Fruit fly (Drosophila melanogaster) whole organism, embryonic: ENCODE results near the gene CG14423.

Experiments
- Blimp-1 ChIP-seq: fragments of 200-800 bp; sonication (Bioruptor generic); optimal IDR thresholded peaks from 3 replicates; lab custom pipeline; 2018; ENCODE audit warnings: missing biosample characterization, missing genetic modification characterization, mild to moderate bottlenecking, moderate library complexity, missing genetic modification reagents
- CG10267 ChIP-seq: fragments of 200-800 bp; sonication (Bioruptor generic); optimal IDR thresholded peaks from 2 replicates; lab custom pipeline; 2018; ENCODE audit warnings: missing biosample characterization, mild to moderate bottlenecking, missing genetic modification characterization, moderate library complexity
- CG10462 ChIP-seq: fragments of 200-800 bp; sonication (Bioruptor generic); optimal IDR thresholded peaks from 2 replicates; lab custom pipeline; 2016; ENCODE audit warnings: missing biosample characterization, missing genetic modification characterization
- CG10979 ChIP-seq: fragments of 200-800 bp; sonication (Bioruptor generic); optimal IDR thresholded peaks from 2 replicates; lab custom pipeline; 2018; ENCODE audit warnings: missing biosample characterization, mild to moderate bottlenecking, missing genetic modification characterization, moderate library complexity
- CG17186 ChIP-seq: fragments of 200-800 bp; sonication (Bioruptor generic); optimal IDR thresholded peaks from 3 replicates; lab custom pipeline; 2017; ENCODE audit warnings: missing biosample characterization, missing genetic modification reagents, missing genetic modification characterization
- CG17361 ChIP-seq: fragments of 200-800 bp; sonication (Bioruptor generic); IDR thresholded peaks from 3 replicates; pipeline ENCODE4 v1.3.6; 2022; ENCODE audit warnings: missing biosample characterization, missing genetic modification characterization
- CG17385 ChIP-seq: fragments of 200-800 bp; sonication (Bioruptor generic); optimal IDR thresholded peaks from 3 replicates; lab custom pipeline; 2018; ENCODE audit warnings: missing biosample characterization, mild to moderate bottlenecking, missing genetic modification characterization
- CG17829 ChIP-seq: fragments of 200-800 bp; optimal IDR thresholded peaks from 2 replicates; lab custom pipeline; 2019; ENCODE audit warnings: missing biosample characterization, mild to moderate bottlenecking, missing genetic modification characterization, moderate library complexity
- CG2202 ChIP-seq: fragments of 200-800 bp; sonication (Bioruptor generic); optimal IDR thresholded peaks from 2 replicates; lab custom pipeline; 2018; ENCODE audit warnings: missing biosample characterization, mild to moderate bottlenecking, missing genetic modification characterization
- CG2678 ChIP-seq: fragments of 200-800 bp; sonication (Bioruptor generic); optimal IDR thresholded peaks from 3 replicates; lab custom pipeline; 2019; ENCODE audit warnings: missing biosample characterization, mild to moderate bottlenecking, missing genetic modification characterization, moderate library complexity
- CG32767 ChIP-seq: fragments of 200-800 bp; sonication (Bioruptor generic); IDR thresholded peaks from 2 replicates; pipeline ENCODE4 v1.3.6; 2022; ENCODE audit warnings: missing biosample characterization, missing genetic modification characterization
- CG3281 ChIP-seq: fragments of 200-800 bp; sonication (Bioruptor generic); optimal IDR thresholded peaks from 3 replicates; lab custom pipeline; 2017; ENCODE audit warnings: missing biosample characterization, mild to moderate bottlenecking, missing genetic modification characterization
- CG4424 ChIP-seq: fragments of 200-800 bp; sonication (Bioruptor generic); optimal IDR thresholded peaks from 3 replicates; lab custom pipeline; 2016; ENCODE audit warnings: missing biosample characterization, missing genetic modification characterization
- CG8359 ChIP-seq: fragments of 200-800 bp; sonication (Bioruptor generic); optimal IDR thresholded peaks from 2 replicates; lab custom pipeline; 2017; ENCODE audit warnings: missing biosample characterization, mild to moderate bottlenecking, missing genetic modification characterization, borderline replicate concordance
- CG8944 ChIP-seq: fragments of 200-800 bp; sonication (Bioruptor generic); optimal IDR thresholded peaks from 3 replicates; lab custom pipeline; 2016; ENCODE audit warnings: missing biosample characterization, missing genetic modification characterization
- CG9797 ChIP-seq: fragments of 200-800 bp; sonication (Bioruptor generic); optimal IDR thresholded peaks from 3 replicates; lab custom pipeline; 2018; ENCODE audit warnings: missing biosample characterization, mild to moderate bottlenecking, missing genetic modification characterization
- Camta ChIP-seq: fragments of 200-800 bp; sonication (Bioruptor generic); optimal IDR thresholded peaks from 2 replicates; lab custom pipeline; 2016; ENCODE audit warnings: missing biosample characterization, missing genetic modification characterization
- Chrac-16 ChIP-seq: fragments of 200-800 bp; sonication (Bioruptor generic); optimal IDR thresholded peaks from 3 replicates; lab custom pipeline; 2016; ENCODE audit warnings: missing biosample characterization, missing genetic modification characterization
- D19B ChIP-seq: fragments of 200-800 bp; sonication (Bioruptor generic); optimal IDR thresholded peaks from 2 replicates; lab custom pipeline; 2017; ENCODE audit warnings: missing biosample characterization, mild to moderate bottlenecking, missing genetic modification characterization
- Drgx ChIP-seq: fragments of 200-800 bp; sonication (Bioruptor generic); IDR thresholded peaks from 2 replicates; pipeline ENCODE4 v1.3.6; 2022; ENCODE audit warnings: missing biosample characterization, missing genetic modification characterization
- E2f2 ChIP-seq: fragments of 200-800 bp; sonication (Bioruptor generic); IDR thresholded peaks from 2 replicates; pipeline ENCODE4 v1.3.6; 2022; ENCODE audit warnings: missing biosample characterization, missing genetic modification characterization
- ERR ChIP-seq: fragments of 200-800 bp; sonication (Bioruptor generic); optimal IDR thresholded peaks from 2 replicates; lab custom pipeline; 2016; ENCODE audit warnings: missing biosample characterization, missing genetic modification characterization
- Ets97D ChIP-seq: fragments of 200-800 bp; sonication (Bioruptor generic); optimal IDR thresholded peaks from 3 replicates; lab custom pipeline; 2016; ENCODE audit warnings: missing biosample characterization, missing genetic modification characterization
- HLH3B ChIP-seq: fragments of 200-800 bp; sonication (Bioruptor generic); IDR thresholded peaks from 2 replicates; pipeline ENCODE4 v1.3.6; 2022; ENCODE audit warnings: missing biosample characterization, missing genetic modification characterization
- Hr3 ChIP-seq: fragments of 200-800 bp; sonication (Bioruptor generic); optimal IDR thresholded peaks from 3 replicates; lab custom pipeline; 2016; ENCODE audit warnings: missing biosample characterization, missing genetic modification characterization
- Hr51 ChIP-seq, 2 experiments: fragments of 200-800 bp; sonication (Bioruptor generic); optimal IDR thresholded peaks; 2 replicates in 1 of 2; 3 replicates in 1 of 2; lab custom pipeline; 2016 to 2018; ENCODE audit warnings: missing biosample characterization in 2 of 2, missing genetic modification characterization in 2 of 2, mild to moderate bottlenecking in 1 of 2, moderate library complexity in 1 of 2
- Jarid2 ChIP-seq: fragments of 200-800 bp; sonication (Bioruptor generic); optimal IDR thresholded peaks from 3 replicates; lab custom pipeline; 2017; ENCODE audit warnings: mild to moderate bottlenecking, missing biosample characterization, missing genetic modification reagents, missing genetic modification characterization
- Pdp1 ChIP-seq, 2 experiments: fragments of 200-800 bp; sonication (Bioruptor generic); optimal IDR thresholded peaks; 3 replicates each; lab custom pipeline; 2016; ENCODE audit warnings: missing biosample characterization in 2 of 2, missing genetic modification characterization in 2 of 2, mild to moderate bottlenecking in 1 of 2, moderate library complexity in 1 of 2
- Trl ChIP-seq, 3 experiments: fragments of >200 bp in 2 of 3; fragments of 200-800 bp in 1 of 3; sonication (Bioruptor generic) in 1 of 3; optimal IDR thresholded peaks; 2 replicates in 1 of 3; 3 replicates in 2 of 3; lab custom pipeline; 2016 to 2017; ENCODE audit warnings: missing biosample characterization in 1 of 3, missing genetic modification characterization in 1 of 3
- ara ChIP-seq: fragments of 200-800 bp; sonication (Bioruptor generic); IDR thresholded peaks from 2 replicates; pipeline ENCODE4 v1.3.6; 2022; ENCODE audit warnings: missing biosample characterization, missing genetic modification characterization
- bsh ChIP-seq, 2 experiments: fragments of 200-800 bp; sonication (Bioruptor generic); optimal IDR thresholded peaks; 2 replicates each; lab custom pipeline; 2017 to 2018; ENCODE audit warnings: mild to moderate bottlenecking in 2 of 2, missing biosample characterization in 2 of 2, missing genetic modification characterization in 2 of 2, moderate library complexity in 1 of 2
- cg ChIP-seq: fragments of 200-800 bp; sonication (Bioruptor generic); optimal IDR thresholded peaks from 3 replicates; lab custom pipeline; 2019; ENCODE audit warnings: missing biosample characterization, mild to moderate bottlenecking, missing genetic modification characterization, moderate library complexity
- chif ChIP-seq, 2 experiments: fragments of 200-800 bp; sonication (Bioruptor generic); optimal IDR thresholded peaks; 3 replicates each; lab custom pipeline; 2016; ENCODE audit warnings: missing biosample characterization in 2 of 2, missing genetic modification characterization in 2 of 2
- dmrt11E ChIP-seq: fragments of 200-800 bp; sonication (Bioruptor generic); optimal IDR thresholded peaks from 3 replicates; lab custom pipeline; 2018; ENCODE audit warnings: missing biosample characterization, mild to moderate bottlenecking, missing genetic modification characterization, moderate library complexity
- fd102C ChIP-seq: fragments of 200-800 bp; sonication (Bioruptor generic); optimal IDR thresholded peaks from 2 replicates; lab custom pipeline; 2018; ENCODE audit warnings: missing biosample characterization, mild to moderate bottlenecking, missing genetic modification characterization, moderate library complexity
- gem ChIP-seq: fragments of 200-800 bp; sonication (Bioruptor generic); optimal IDR thresholded peaks from 2 replicates; lab custom pipeline; 2019; ENCODE audit warnings: missing biosample characterization, mild to moderate bottlenecking, missing genetic modification characterization, moderate library complexity
- gsb-n ChIP-seq: fragments of 200-800 bp; sonication (Bioruptor generic); optimal IDR thresholded peaks from 3 replicates; lab custom pipeline; 2018; ENCODE audit warnings: missing biosample characterization, mild to moderate bottlenecking, missing genetic modification characterization
- hkb ChIP-seq, 2 experiments: fragments of 200-800 bp in 1 of 2; fragments of >200 bp in 1 of 2; sonication (Bioruptor generic) in 1 of 2; IDR thresholded peaks in 1 of 2; optimal IDR thresholded peaks in 1 of 2; 2 replicates each; pipeline versions ENCODE4 v1.3.6 to Lab custom; 2017 to 2022; ENCODE audit warnings: missing biosample characterization in 1 of 2, missing genetic modification characterization in 1 of 2
- nerfin-1 ChIP-seq: fragments of 200-800 bp; sonication (Bioruptor generic); optimal IDR thresholded peaks from 3 replicates; lab custom pipeline; 2019; ENCODE audit warnings: missing biosample characterization, mild to moderate bottlenecking, missing genetic modification characterization, moderate library complexity
- nmo ChIP-seq: fragments of 200-800 bp; sonication (Bioruptor generic); optimal IDR thresholded peaks from 2 replicates; lab custom pipeline; 2018; ENCODE audit warnings: missing biosample characterization, mild to moderate bottlenecking, missing genetic modification characterization, moderate library complexity
- onecut ChIP-seq: fragments of 200-800 bp; sonication (Bioruptor generic); IDR thresholded peaks from 2 replicates; pipeline ENCODE4 v1.3.6; 2022; ENCODE audit warnings: missing biosample characterization, missing genetic modification characterization
- org-1 ChIP-seq: fragments of 200-800 bp; sonication (Bioruptor generic); optimal IDR thresholded peaks from 2 replicates; lab custom pipeline; 2017; ENCODE audit warnings: missing biosample characterization, missing genetic modification characterization
- pnt ChIP-seq: fragments of 200-800 bp; sonication (Bioruptor generic); optimal IDR thresholded peaks from 3 replicates; lab custom pipeline; 2016; ENCODE audit warnings: missing biosample characterization, missing genetic modification characterization
- pum ChIP-seq: fragments of 200-800 bp; sonication (Bioruptor generic); optimal IDR thresholded peaks from 2 replicates; lab custom pipeline; 2016; ENCODE audit warnings: missing biosample characterization, missing genetic modification characterization
- scrt ChIP-seq: fragments of 200-800 bp; sonication (Bioruptor generic); optimal IDR thresholded peaks from 2 replicates; lab custom pipeline; 2018; ENCODE audit warnings: missing biosample characterization, mild to moderate bottlenecking, missing genetic modification characterization, moderate library complexity
- sens ChIP-seq: fragments of 200-800 bp; sonication (Bioruptor generic); peaks from one replicate; lab custom pipeline; 2016; ENCODE audit warnings: missing biosample characterization, missing genetic modification characterization
- usp ChIP-seq: fragments of >200 bp; optimal IDR thresholded peaks from 2 replicates; lab custom pipeline; 2017; ENCODE audit warnings: missing biosample characterization, missing genetic modification characterization
- wdn ChIP-seq: fragments of 200-800 bp; sonication (Bioruptor generic); IDR thresholded peaks from 2 replicates; pipeline ENCODE4 v1.3.6; 2022; ENCODE audit warnings: missing biosample characterization, missing genetic modification characterization

Gene CG14423

dm6 chrX:2977857-2978473 is 32.8 kb downstream of the CG14423 start (continued):
- TF ChIP-seq CG8359 (GFP tag; lab: Kevin White, UChicago) (peak; percentile 10), CG17361 (GFP tag; lab: Robert Waterston, UW) (peak; percentile 45; the same call in 1 of the 3 replicates), sens (peak; percentile 70), CG10462 (GFP tag; lab: Kevin White, UChicago) (peak; percentile 34), CG2202 (tag; lab: Kevin White, UChicago) (peak; percentile 35), pnt (GFP tag; lab: Kevin White, UChicago) (peak; percentile 52), nerfin-1 (tag; lab: Kevin White, UChicago) (peak; percentile 3), Hr3 (GFP tag; lab: Kevin White, UChicago) (peak; percentile 52), Blimp-1 (GFP tag; lab: Kevin White, UChicago) (peak; percentile 46), E2f2 (GFP tag; lab: Robert Waterston, UW) (peak; percentile 38; the same call in 1 of the 2 replicates), Trl (optimal IDR thresholded peaks at IDR 0.05; lab: Kevin White, UChicago) (no peak), Trl (GFP tag; optimal IDR thresholded peaks at IDR 0.05; lab: Kevin White, UChicago) (peak; percentile 34), ara (GFP tag; lab: Robert Waterston, UW) (0 out of 2 replicates have a peak, but pooled peaks have one; percentile 33), usp (GFP tag; lab: Kevin White, UChicago) (no peak), ERR (GFP tag; lab: Kevin White, UChicago) (no peak), CG17385 (no peak), CG17186 (GFP tag; lab: Kevin White, UChicago) (no peak), CG32767 (no peak), CG8944 (peak; percentile 20), hkb (optimal IDR thresholded peaks at IDR 0.05; lab: Kevin White, UChicago) (no peak), hkb (GFP tag; IDR thresholded peaks at IDR 0.05; lab: Robert Waterston, UW) (peak; percentile 42; the same call in 1 of the 2 replicates), chif (GFP tag; optimal IDR thresholded peaks at IDR 0.05; lab: Kevin White, UChicago) (peak; percentile 35 to 47), pum (peak; percentile 13), Drgx (GFP tag; lab: Robert Waterston, UW) (peak; percentile 67; the same call in 1 of the 2 replicates), HLH3B (GFP tag; lab: Robert Waterston, UW) (no peak), fd102C (GFP tag; lab: Kevin White, UChicago) (peak; percentile 14), wdn (GFP tag; lab: Robert Waterston, UW) (no peak), CG10979 (tag; lab: Kevin White, UChicago) (peak; percentile 67), CG10267 (peak; percentile 34), gem (tag; lab: Kevin White, UChicago) (peak; percentile 65), nmo (peak; percentile 38), scrt (GFP tag; lab: Kevin White, UChicago) (peak; percentile 6), bsh (GFP tag; optimal IDR thresholded peaks at IDR 0.05; lab: Kevin White, UChicago) (peak in 1 of 2 experiments; percentile 59), D19B (peak; percentile 39), Chrac-16 (GFP tag; lab: Kevin White, UChicago) (peak; percentile 40), CG17829 (tag; lab: Kevin White, UChicago) (peak; percentile 11), CG2678 (tag; lab: Kevin White, UChicago) (peak; percentile 26), dmrt11E (tag; lab: Kevin White, UChicago) (peak; percentile 77), onecut (GFP tag; lab: Robert Waterston, UW) (0 out of 2 replicates have a peak, but pooled peaks have one; percentile 9), org-1 (GFP tag; lab: Kevin White, UChicago) (peak; percentile 14), Ets97D (GFP tag; lab: Kevin White, UChicago) (no peak), Camta (GFP tag; lab: Kevin White, UChicago) (peak; percentile 33), Jarid2 (GFP tag; lab: Kevin White, UChicago) (peak; percentile 4), CG3281 (GFP tag; lab: Kevin White, UChicago) (no peak), CG9797 (GFP tag; lab: Kevin White, UChicago) (no peak), Hr51 (GFP tag; optimal IDR thresholded peaks at IDR 0.05; lab: Kevin White, UChicago) (peak in 1 of 2 experiments; percentile 21), cg (no peak), gsb-n (tag; lab: Kevin White, UChicago) (peak; percentile 54), Pdp1 (GFP tag; optimal IDR thresholded peaks at IDR 0.05; lab: Kevin White, UChicago) (peak in 1 of 2 experiments; percentile 11), CG4424 (peak; percentile 51)
